Worm (Caenorhabditis elegans) whole organism, young adult: ENCODE data around the gene sfxn-1.3.

Source experiments
- madf-3 ChIP-seq: fragments of 200-800 bp; sonication (Bioruptor generic); IDR thresholded peaks from 2 replicates; pipeline ENCODE4 v1.3.6; 2022; ENCODE audit warnings: missing genetic modification reagents, missing genetic modification characterization, missing compliant biosample characterization
- snpc-4 ChIP-seq, 5 experiments: fragments of 150-350 bp in 1 of 5; sonication (generic microtip) in 4 of 5; optimal IDR thresholded peaks; 2 replicates each; lab custom pipeline; 2014 to 2018; ENCODE audit warnings: missing genetic modification characterization in 5 of 5, missing biosample characterization in 3 of 5, antibody characterized with exemption in 2 of 5, mild to moderate bottlenecking in 2 of 5, missing compliant biosample characterization in 2 of 5, missing genotype in 2 of 5, moderate library complexity in 2 of 5, missing genetic modification reagents in 1 of 5
- ztf-25 ChIP-seq: fragments of 200-800 bp; sonication (Bioruptor generic); IDR thresholded peaks from 2 replicates; pipeline ENCODE4 v1.3.6; 2022; ENCODE audit warnings: missing genetic modification reagents, missing genetic modification characterization, missing compliant biosample characterization

- TF ChIP-seq ztf-25 (GFP tag; lab: Robert Waterston, UW) = no peak
- no peak for TF ChIP-seq madf-3 (GFP tag; lab: Robert Waterston, UW)
- no peak for TF ChIP-seq snpc-4 (GFP tag; optimal IDR thresholded peaks at IDR 0.05; lab: Kevin White, UChicago)
- no peak for TF ChIP-seq snpc-4 (tag; optimal IDR thresholded peaks at IDR 0.05; lab: Kevin White, UChicago)
These were observed 49.4 kb upstream of the sfxn-1.3 start, which contains the start of gene nhr-52 for ce11 chrV:15677222-15677621.
